Fruit fly (Drosophila melanogaster): ENCODE data around the gene CG8925.

dm6 chr3R:16171747-16172146 lies at the start of gene CG8925:
- TF ChIP-seq pan (optimal IDR thresholded peaks at IDR 0.05) (no peak), Dfd (GFP tag; optimal IDR thresholded peaks at IDR 0.05) (no peak), OdsH (GFP tag; optimal IDR thresholded peaks at IDR 0.05) (no peak), N (GFP tag; optimal IDR thresholded peaks at IDR 0.05) (no peak), woc (GFP tag; optimal IDR thresholded peaks at IDR 0.05) (no peak), Mio (GFP tag; optimal IDR thresholded peaks at IDR 0.05) (no peak), dl (GFP tag; optimal IDR thresholded peaks at IDR 0.05; ENCODE audit: insufficient read depth in 1 of 2, partially characterized antibody in 2 of 2) (no peak), lola (GFP tag; optimal IDR thresholded peaks at IDR 0.05) (no peak)

Data from whole organism, wandering third instar larva.